Fruit fly (Drosophila melanogaster): ENCODE measurements around the gene CG17361.

CG17361 gene

dm6 chr3L:14031171-14032126 is 34.5 kb downstream of the CG17361 start, which contains the start of the genes CG6650 and endos (continued):
- TF ChIP-seq hb (GFP tag; IDR thresholded peaks at IDR 0.05; ENCODE audit: partially characterized antibody): peak; percentile 65
- TF ChIP-seq CG11504 (tag; optimal IDR thresholded peaks at IDR 0.05): no peak
- TF ChIP-seq CG7839 (tag; optimal IDR thresholded peaks at IDR 0.05): peak; percentile 40
- no peak for TF ChIP-seq sim (GFP tag; IDR thresholded peaks at IDR 0.05)
- TF ChIP-seq CG13123 (GFP tag; optimal IDR thresholded peaks at IDR 0.05): no peak
- peak; percentile 74 for TF ChIP-seq stwl (tag; optimal IDR thresholded peaks at IDR 0.05)
- TF ChIP-seq CG10267 (tag; optimal IDR thresholded peaks at IDR 0.05): peak; percentile 86
- TF ChIP-seq CG13296 (GFP tag; optimal IDR thresholded peaks at IDR 0.05): peak; percentile 69
- TF ChIP-seq CG34422 (GFP tag; IDR thresholded peaks at IDR 0.05): 0 out of 3 replicates have a peak, but pooled peaks have one; percentile 30
- TF ChIP-seq sug (tag; optimal IDR thresholded peaks at IDR 0.05): peak; percentile 67
- TF ChIP-seq Kr (GFP tag; optimal IDR thresholded peaks at IDR 0.05): no peak
- TF ChIP-seq CG3995 (GFP tag; optimal IDR thresholded peaks at IDR 0.05): peak; percentile 29
- no peak for TF ChIP-seq H15 (GFP tag; IDR thresholded peaks at IDR 0.05)
- no peak for TF ChIP-seq slp2 (GFP tag; optimal IDR thresholded peaks at IDR 0.05)
- no peak for TF ChIP-seq Ssrp (tag; optimal IDR thresholded peaks at IDR 0.05)
- TF ChIP-seq CG17328 (GFP tag; IDR thresholded peaks at IDR 0.05): no peak
- TF ChIP-seq NFAT (GFP tag; IDR thresholded peaks at IDR 0.05): 0 out of 2 replicates have a peak, but pooled peaks have one; percentile 4
- TF ChIP-seq CG2116 (GFP tag; optimal IDR thresholded peaks at IDR 0.05): peak; percentile 96
- no peak for TF ChIP-seq eyg (GFP tag; optimal IDR thresholded peaks at IDR 0.05)
- TF ChIP-seq Deaf1 (tag; optimal IDR thresholded peaks at IDR 0.05): peak; percentile 7
- no peak for TF ChIP-seq Jarid2 (GFP tag; optimal IDR thresholded peaks at IDR 0.05)
- TF ChIP-seq CG10543 (GFP tag; optimal IDR thresholded peaks at IDR 0.05): peak; percentile 84
- TF ChIP-seq Mes4 (GFP tag; optimal IDR thresholded peaks at IDR 0.05): no peak
- no peak for TF ChIP-seq chm (GFP tag; IDR thresholded peaks at IDR 0.05)
- TF ChIP-seq bcd (GFP tag; optimal IDR thresholded peaks at IDR 0.05): no peak
- peak; percentile 33 for TF ChIP-seq CG4424 (GFP tag; optimal IDR thresholded peaks at IDR 0.05)
- no peak for TF ChIP-seq prd (optimal IDR thresholded peaks at IDR 0.05)
- peak; percentile 44; the same call in 1 of the 3 replicates for TF ChIP-seq prd (GFP tag; IDR thresholded peaks at IDR 0.05)
- no peak for TF ChIP-seq jumu (GFP tag; optimal IDR thresholded peaks at IDR 0.05)
- peak; percentile 52 for TF ChIP-seq CG17829 (tag; optimal IDR thresholded peaks at IDR 0.05)
- TF ChIP-seq Max (GFP tag; optimal IDR thresholded peaks at IDR 0.05): peak; percentile 16
- TF ChIP-seq HHEX (GFP tag; optimal IDR thresholded peaks at IDR 0.05): no peak
- TF ChIP-seq salm (tag; optimal IDR thresholded peaks at IDR 0.05): no peak
- TF ChIP-seq MESR4 (GFP tag; optimal IDR thresholded peaks at IDR 0.05): peak; percentile 76
- TF ChIP-seq Sox100B (GFP tag; optimal IDR thresholded peaks at IDR 0.05): no peak
- TF ChIP-seq CG2712 (tag; optimal IDR thresholded peaks at IDR 0.05): peak; percentile 54
- TF ChIP-seq CG4707 (GFP tag; optimal IDR thresholded peaks at IDR 0.05): peak; percentile 41
- TF ChIP-seq CG18764 (GFP tag; optimal IDR thresholded peaks at IDR 0.05): no peak
- TF ChIP-seq CG34224 (GFP tag; IDR thresholded peaks at IDR 0.05; ENCODE audit: partially characterized antibody): peak; percentile 66; the same call in 2 of the 3 replicates
- TF ChIP-seq Hmr (GFP tag; optimal IDR thresholded peaks at IDR 0.05): peak; percentile 23
- TF ChIP-seq jigr1 (GFP tag; IDR thresholded peaks at IDR 0.05): peak; percentile 56; the same call in 1 of the 3 replicates
- no peak for TF ChIP-seq CrebB (tag; optimal IDR thresholded peaks at IDR 0.05)
- TF ChIP-seq CG30020 (tag; optimal IDR thresholded peaks at IDR 0.05): peak; percentile 61
- TF ChIP-seq Chrac-16 (GFP tag; optimal IDR thresholded peaks at IDR 0.05): peak; percentile 18
- no peak for TF ChIP-seq odd (GFP tag; optimal IDR thresholded peaks at IDR 0.05)
- TF ChIP-seq Mrtf (GFP tag; IDR thresholded peaks at IDR 0.05): no peak
- no peak for TF ChIP-seq CG6854 (GFP tag; optimal IDR thresholded peaks at IDR 0.05)
- no peak for TF ChIP-seq D19B (GFP tag; optimal IDR thresholded peaks at IDR 0.05)
